Fruit fly (Drosophila melanogaster) ovary, adult (tissue): Measurements from ENCODE around the gene CG32797.
A peak's percentile ranks its signal among the peaks of the same experiment; 100 is the strongest.

Experiments
- CG17801 ChIP-seq: fragments of 200-800 bp; optimal IDR thresholded peaks from 2 replicates; lab custom pipeline; 2019; ENCODE audit warnings: missing biosample characterization, mild to moderate bottlenecking, missing genetic modification characterization, moderate library complexity; ENCODE audit not compliant: partially characterized antibody

CG32797 gene

DNA sequence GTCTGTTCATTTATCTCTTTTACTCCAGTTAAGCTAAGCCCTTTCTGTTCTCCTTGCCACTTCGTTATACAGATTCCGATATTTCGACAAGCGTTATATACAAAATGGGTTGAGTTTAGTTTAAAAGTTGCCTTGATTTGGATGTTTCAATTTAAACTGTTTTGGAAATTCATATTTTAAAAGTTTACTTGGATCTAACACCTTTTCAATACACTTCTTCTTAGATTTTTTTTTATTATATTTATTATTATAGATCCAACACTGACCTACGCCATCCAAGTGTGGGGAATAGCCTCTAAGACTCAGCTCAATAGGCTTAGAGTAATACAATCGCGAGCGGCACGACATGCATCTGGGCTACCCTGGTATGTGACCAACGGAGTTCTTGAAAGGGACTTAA is at the start of gene CG32797:
TSS of gene CG32797 (minus strand) at position 101 of the 400 bp plus-strand sequence.
- TF ChIP-seq CG17801 (GFP tag; lab: Kevin White, UChicago), result no peak

DNA sequence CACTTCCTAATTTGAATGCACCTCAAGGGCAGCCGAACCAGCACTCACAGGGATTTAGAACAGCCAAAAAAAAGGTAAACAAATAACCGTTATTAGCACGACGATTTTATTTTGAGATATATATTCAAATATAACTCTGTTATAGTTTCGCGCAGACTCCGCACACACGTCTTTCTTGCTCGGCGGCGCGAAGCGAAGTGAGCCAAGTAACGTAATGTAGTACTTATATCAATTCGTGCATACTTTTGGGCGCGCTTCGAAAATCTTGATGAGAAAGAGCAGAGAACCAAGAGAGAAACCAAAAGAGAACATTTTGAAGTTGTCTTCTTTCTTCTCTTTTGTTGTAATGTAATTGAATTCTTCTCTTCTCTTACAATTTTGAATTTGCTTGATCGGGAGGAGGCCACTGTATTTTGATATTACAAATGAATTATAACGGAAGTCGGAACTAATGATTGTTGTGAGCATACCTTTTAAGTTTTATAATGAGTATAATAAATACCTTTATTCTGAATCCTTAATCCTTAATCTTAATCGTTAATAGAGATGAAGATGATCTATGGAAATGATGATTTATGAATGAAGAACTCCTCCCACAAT is 44.3 kb upstream of the CG32797 start, which contains the start of gene boi:
TSS of gene boi (minus strand) at position 201 of the 600 bp plus-strand sequence.
- TF ChIP-seq CG17801 (GFP tag; lab: Kevin White, UChicago), result no peak

DNA sequence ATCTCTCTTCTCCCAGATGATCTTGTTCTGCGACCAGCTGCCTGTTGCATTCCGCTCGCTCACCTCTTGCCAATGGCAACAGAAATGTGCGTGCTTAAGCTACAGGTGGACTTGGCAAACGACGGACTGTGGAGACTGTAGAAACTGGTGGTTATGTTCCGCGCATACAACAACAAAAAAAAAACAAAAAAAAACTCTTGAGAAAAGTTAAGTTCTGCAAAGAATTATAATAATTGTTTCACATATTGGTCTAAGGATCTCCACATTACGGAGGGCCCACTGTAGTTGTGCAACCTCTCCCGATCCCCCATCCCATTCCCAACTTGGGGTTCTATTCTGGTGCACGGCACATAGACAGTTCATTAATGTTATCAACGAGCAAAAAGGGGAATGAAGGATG is 42.9 kb upstream of the CG32797 start:
- TF ChIP-seq CG17801 (GFP tag; lab: Kevin White, UChicago), result no peak

DNA sequence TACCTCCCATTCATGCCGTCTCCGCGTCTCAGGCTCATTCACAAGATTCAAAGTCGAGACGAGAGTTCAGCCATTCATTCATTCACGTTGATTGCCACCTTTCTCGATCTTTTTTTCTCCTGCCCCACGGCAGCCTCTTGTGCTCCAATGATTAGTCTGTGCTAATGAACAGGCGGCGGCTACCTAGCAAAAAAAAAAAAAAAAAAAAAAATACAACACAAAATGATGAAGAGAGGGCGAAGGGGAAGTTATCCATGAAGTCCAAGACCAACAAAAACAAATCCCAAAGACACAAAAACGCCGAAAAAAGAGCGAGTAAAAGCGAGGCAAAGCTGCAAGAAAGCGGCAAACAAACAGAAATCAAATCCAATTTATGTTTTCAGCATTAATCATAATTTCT is 41.3 kb upstream of the CG32797 start:
- no peak for TF ChIP-seq CG17801 (GFP tag; lab: Kevin White, UChicago)

DNA sequence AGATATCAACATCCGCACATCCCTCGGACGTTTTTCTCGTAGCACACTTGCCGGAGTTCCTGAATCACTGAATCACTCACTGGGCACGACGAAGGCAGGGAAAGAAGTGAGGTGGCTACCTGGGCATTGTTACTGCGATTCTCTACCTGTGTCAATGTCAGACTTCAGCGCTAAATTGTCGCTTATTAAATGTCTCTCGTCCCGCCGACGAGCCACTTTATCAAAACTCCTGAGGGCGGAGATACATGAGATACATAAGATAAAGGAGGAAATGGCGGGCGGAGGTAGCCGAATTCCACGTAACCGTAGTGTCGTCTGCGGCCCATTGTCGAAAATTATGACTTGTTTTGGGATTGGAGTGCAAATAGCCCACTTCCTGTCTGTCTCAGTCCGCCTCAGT is 40.0 kb upstream of the CG32797 start:
- no peak for TF ChIP-seq CG17801 (GFP tag; lab: Kevin White, UChicago)

DNA sequence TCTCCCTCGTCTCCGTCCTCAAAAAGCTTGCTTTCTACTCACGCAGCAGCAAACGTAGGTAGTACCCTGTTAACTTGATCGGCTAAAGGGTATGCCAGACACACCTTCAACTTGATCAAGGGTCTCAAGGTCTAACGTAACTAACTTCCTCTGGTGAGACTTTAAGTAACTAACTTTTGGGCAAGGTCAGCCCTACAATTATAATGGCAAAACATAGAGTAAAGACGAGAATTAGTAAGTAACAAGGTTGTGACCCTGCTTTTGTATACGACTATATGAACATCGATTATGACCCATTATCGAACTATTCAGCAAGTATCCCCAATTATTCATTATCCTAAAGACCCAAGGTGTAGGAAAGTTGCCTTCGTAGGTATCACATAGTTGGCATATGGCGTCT is 38.5 kb upstream of the CG32797 start:
- no peak for TF ChIP-seq CG17801 (GFP tag; lab: Kevin White, UChicago)

DNA sequence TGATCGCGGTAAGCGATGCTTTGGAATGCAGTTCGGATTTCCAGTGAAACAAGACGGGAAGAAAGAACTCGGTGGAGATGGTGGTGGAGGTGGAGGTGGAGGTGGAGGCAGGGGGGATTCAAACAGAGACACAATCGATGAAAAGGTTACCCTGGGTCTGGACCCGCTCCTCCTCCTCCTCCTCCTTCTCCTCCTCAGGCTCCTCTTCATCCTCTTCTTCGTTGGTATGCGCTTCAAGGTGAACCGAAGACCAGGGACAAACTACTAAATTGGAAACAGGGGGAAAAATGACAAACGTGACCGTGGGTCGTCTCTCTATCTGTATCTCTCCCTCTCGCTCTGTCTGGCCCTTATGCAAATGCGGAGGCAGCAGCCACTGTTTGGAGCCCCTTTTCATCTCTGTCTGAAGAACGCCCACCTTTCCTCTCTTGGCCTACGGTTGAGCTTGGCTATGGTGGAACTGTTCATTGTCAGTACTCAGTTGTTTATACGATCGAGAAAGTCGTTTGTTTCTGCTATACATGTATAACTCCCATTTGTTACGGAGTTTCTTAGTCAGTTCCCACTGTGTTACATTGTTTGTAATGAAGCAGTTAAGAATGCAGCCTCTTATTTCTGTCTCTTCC is 37.4 kb upstream of the CG32797 start:
- no peak for TF ChIP-seq CG17801 (GFP tag; lab: Kevin White, UChicago)

DNA sequence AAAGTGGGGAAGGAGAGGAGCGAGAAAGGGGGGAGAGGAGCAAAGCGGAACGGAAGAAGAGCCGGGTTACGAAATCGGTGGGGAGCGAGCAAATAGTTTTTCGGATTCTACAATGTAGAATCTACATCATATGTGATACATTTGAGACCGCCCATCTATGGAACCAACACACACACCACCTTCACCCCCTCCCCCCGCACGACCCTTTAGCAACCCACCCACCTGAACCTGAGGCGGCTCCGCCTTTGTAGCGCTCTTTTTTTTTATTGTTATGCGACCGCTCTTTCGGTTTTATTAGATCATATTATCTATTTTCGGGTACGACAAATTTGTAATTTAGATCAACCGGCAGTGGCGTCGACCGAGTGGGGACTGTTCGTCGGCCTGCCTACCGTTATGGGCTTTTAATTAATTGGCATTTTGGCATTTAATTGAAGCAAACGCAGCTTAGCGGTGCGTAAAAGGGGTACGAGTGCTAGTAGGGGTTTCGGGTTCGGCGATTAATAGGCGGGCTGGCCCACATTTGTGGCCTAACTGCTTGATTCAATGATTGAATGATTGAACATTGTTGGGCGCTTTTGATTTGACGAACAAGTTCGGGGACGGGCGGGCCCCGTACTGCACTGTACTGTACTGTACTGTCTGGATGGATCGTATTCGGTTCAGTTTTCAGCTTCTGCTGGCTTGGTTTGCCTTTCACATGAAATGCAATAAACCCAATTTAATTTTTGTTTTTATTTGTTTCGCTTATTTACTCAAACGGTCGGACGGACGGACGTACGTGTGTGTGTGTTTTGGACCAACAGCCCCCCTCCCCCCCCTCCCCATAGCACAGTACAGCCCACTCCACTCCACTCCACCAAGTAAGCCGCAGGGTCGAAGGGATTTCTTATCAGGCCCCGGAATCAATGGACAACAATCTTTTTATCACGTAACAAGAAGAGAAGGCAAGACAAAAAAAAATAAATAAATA is 36.1 kb upstream of the CG32797 start:
- TF ChIP-seq CG17801 (GFP tag; lab: Kevin White, UChicago), result no peak

DNA sequence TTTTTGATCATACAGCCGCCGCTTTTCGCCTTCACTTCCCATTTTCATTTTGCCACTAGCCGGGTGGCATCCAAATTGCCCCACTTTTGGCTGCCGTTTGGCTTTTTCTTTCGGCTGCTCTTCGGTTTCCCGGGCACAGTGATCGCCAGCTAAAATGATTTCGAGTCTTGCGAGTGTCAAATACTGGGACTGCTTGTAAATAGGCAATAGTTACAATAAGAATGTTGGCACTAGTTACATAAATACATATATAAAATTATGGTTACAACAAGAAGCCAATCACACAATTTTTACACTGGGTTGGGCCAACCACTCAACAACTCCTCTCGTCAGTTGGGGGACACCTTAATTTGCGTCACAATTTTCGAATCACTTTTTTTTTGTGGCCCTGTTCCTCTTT is 34.2 kb upstream of the CG32797 start:
- no peak for TF ChIP-seq CG17801 (GFP tag; lab: Kevin White, UChicago)

DNA sequence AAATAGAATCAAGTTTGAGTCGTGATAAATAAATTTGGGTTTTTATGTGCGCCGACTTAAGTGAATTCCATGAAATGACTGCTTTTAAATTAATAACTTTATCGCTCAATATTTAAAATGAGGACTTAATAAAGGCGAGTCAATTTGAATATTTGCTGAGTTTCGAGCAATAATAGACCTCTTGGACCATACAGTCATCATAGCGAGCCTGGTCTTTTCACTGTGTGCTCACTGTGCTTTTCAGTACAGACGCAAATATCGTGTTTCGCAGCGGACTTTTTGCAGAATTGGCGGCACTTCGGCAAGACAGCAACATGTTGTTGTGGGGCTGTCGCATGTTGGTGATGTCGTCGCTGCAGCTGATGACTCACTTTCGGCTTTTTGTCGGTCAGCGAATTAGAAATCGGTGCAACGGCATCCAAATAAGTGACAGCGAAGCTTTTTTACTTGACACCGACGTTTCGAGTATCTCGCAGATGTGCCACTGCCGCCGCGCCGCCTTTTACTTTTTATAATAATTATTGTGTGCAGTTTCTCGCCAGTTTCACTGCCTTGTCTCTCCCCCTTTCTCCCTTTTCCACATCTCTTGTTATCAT is 32.3 kb upstream of the CG32797 start:
- TF ChIP-seq CG17801 (GFP tag; lab: Kevin White, UChicago), result no peak

DNA sequence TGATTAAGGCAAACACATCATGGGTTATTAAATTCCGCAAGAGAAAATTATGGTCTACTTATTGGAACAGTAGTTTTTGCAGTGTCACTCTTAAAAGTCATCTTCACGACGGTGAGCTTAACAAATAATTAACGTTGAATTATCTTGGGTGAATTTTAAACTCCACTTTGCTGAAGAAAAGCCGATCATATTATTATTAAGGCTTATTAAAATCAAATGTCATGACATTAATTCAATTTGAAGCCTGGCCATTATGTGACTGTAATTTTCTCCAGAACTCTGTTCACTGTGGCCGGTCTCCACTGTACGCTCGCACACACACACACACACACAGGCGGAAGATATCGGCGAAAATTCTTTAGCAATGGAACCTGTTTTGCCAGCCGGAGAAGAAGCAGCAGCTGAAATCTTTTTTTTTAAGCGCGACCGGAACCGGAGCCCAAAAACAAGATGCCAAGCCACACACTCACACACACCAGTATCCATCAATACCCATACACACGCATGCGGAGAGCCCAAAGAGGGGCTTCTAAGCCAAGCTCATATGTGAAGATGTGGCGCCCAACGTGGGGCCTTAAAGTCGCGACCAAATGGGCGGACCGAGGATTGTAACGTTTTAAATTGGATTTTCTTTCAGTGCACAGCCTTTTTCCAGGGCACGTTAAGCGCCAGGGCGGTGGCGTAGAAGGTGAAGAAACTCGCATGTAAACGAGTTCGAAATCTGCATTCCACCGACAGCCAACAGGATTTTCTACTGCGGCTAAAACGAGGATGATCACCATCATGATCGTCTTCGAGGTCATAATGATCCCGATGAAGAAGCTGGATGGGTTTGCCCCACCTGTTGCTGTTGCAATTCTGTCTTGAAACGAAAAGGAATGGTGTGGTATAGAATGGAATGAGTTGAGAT is 29.9 kb upstream of the CG32797 start:
- TF ChIP-seq CG17801 (GFP tag; lab: Kevin White, UChicago), result no peak

DNA sequence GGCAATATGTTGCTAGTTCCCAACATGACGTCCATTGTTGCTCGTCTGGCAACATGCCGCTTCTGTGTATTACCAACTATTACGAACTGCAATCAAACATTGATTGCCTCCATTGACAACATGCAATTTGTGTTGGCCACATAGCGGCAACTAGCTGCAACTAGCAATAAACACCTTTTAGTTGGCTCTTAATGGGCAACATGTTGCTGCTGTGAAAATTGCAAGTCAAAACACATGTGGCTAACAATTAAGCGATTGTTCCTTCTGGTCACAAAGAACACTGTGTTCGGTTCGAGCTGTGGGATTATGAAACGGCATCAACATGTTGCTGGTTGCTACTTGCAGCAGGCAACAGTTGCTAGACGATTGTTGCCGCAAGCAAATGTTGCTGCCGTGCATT is 28.1 kb upstream of the CG32797 start:
- no peak for TF ChIP-seq CG17801 (GFP tag; lab: Kevin White, UChicago)

DNA sequence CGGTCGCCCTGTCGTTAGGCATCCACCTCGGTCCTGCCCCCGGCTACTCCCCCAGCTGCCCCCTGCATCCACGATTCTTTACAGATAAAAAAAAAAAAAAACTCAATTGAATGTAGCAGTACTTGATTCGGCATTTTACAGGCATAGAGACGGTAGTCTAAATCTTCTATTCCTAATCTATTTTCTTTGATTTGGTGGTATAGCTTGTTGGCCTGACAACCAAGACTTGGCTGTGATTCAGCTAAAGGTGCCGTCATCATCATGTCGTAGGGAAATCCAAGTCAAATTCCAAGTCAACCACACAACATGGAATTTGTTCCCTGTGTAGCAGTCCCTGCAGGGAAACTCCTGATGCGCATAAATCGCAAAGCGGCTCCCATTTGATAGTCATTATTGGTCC is 27.1 kb upstream of the CG32797 start:
- TF ChIP-seq CG17801 (GFP tag; lab: Kevin White, UChicago), result no peak

DNA sequence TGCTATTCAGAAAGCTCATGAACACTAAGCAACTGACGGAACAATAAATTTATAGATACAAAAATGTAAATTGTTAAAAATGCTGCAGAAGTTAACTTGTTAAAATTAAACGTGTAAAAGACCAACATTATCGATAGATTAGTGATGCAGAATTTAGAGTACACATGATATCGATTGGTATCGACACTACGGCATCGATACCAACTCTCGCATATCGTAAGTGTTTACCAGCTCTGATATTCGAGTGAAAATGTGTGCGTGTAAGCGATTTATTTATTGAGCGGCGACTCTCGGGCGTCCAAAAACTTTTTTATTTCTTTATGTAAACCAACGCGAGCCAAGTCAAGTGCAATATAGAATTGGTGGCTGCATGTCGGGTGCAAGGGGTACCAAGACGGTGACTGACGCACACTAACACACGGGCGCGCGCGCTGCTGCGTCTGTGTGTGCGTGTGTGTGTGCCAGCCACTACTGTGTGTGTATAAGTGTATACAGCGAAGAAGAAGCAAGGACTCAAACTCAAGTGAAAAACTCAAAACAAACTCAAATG is 22.2 kb upstream of the CG32797 start, which contains the start of gene z:
TSS of gene z (plus strand) at position 20 of the 550 bp plus-strand sequence.
- peak; percentile 36 for TF ChIP-seq CG17801 (GFP tag; lab: Kevin White, UChicago)
